Worm (Caenorhabditis elegans): ENCODE measurements around the gene oac-46.

The oac-46 gene

ce11 chrII:8851996-8852587 lies at the start of gene oac-46:
Gene oac-46 (minus strand): TSS chrII:8852096.
- TF ChIP-seq unc-62 (GFP tag; optimal IDR thresholded peaks at IDR 0.05 in 1 of 2), result peak in 1 of 2 experiments; percentile 8
- no peak for TF ChIP-seq unc-62 (tag; optimal IDR thresholded peaks at IDR 0.05)
- no peak for TF ChIP-seq lin-38 (GFP tag; IDR thresholded peaks at IDR 0.05)
- peak; percentile 21 for TF ChIP-seq nhr-28 (tag; optimal IDR thresholded peaks at IDR 0.05)
- TF ChIP-seq Y75B8A.6 (GFP tag; IDR thresholded peaks at IDR 0.05), result no peak
- no peak for TF ChIP-seq T20F7.1 (GFP tag; optimal IDR thresholded peaks at IDR 0.05)
- TF ChIP-seq arid-1 (GFP tag; conservative IDR thresholded peaks at IDR 0.05), result no peak
- TF ChIP-seq daf-16 (GFP tag; optimal IDR thresholded peaks at IDR 0.05), result no peak
- no peak for TF ChIP-seq daf-16 (tag; optimal IDR thresholded peaks at IDR 0.05)
- TF ChIP-seq nhr-25 (tag; optimal IDR thresholded peaks at IDR 0.05; ENCODE audit: borderline replicate concordance, insufficient read depth), result peak; percentile 44
- peak; percentile 19 for TF ChIP-seq mep-1 (tag; optimal IDR thresholded peaks at IDR 0.05)
- TF ChIP-seq pha-4 (GFP tag; IDR thresholded peaks at IDR 0.05), result no peak
- TF ChIP-seq pha-4 (tag; optimal IDR thresholded peaks at IDR 0.05), result no peak

DNA sequence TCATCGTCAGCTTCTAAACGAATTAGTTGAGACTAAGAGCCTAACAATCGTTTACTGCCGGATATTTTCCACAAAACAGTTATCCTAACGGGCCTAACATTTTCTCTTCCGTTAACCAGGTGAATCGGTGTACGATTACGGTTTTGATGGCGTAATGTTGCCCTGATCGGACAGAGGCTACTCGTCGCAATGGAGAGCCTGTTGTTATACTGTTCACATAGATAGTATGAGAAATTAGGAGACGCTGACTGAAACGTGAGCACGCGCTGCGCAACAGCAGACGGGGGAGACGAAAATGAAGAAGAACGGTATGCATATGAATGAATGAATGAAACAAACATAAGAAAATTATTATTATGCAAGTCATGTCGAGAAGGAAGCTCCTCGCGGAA lies 47.5 kb upstream of the oac-46 start:
- TF ChIP-seq nhr-237 (tag; optimal IDR thresholded peaks at IDR 0.05) (no peak), hmg-1.1 (GFP tag; IDR thresholded peaks at IDR 0.05) (no peak), zag-1 (tag; optimal IDR thresholded peaks at IDR 0.05) (no peak)

DNA sequence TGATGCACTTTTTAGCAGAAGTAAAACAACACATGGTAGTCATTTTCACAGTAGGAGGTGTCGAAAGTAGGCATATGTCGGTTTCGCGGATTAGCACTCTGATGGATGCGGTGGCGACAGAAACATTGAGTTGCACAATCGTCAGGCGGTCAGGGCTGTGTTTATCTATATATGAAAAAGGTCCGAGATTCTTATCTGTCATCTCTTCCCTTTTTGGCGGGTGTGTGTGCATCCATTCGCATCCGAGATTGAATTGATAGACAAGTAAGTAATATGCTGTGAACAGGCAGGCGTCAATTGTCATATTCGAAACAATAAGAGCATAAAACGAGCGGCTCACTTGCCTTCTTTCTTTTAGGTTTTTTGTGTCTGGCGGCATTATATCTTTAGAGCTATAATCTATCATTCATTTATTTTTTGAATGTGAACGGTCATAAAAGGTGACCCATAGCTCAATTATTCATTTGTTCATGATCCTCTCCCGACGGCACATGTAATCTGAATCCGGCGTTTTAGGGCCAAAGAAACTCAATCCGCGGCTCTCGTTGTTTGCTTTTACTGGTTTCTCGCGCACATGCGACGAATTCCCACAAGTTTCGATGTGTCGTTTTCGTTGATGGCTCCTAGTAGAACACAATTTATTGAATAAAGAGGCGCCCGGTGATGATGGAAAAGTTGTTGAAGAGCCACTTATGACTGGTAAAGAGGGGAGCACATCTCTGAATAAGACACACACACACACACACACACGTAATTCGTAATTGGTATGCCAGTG lies 46.9 kb upstream of the oac-46 start:
- TF ChIP-seq lin-38 (GFP tag; IDR thresholded peaks at IDR 0.05) (no peak), aha-1 (tag) (peak; percentile 90), zfp-3 (GFP tag; conservative IDR thresholded peaks at IDR 0.05) (no peak), T20F7.1 (GFP tag; optimal IDR thresholded peaks at IDR 0.05) (no peak), lsy-2 (tag; optimal IDR thresholded peaks at IDR 0.05) (no peak), mxl-2 (GFP tag; conservative IDR thresholded peaks at IDR 0.05) (no peak), fos-1 (tag; optimal IDR thresholded peaks at IDR 0.05) (no peak), ceh-28 (tag; optimal IDR thresholded peaks at IDR 0.05) (no peak)

ce11 chrII:8897244-8897643 lies 45.3 kb upstream of the oac-46 start:
- TF ChIP-seq dmd-8 (GFP tag; IDR thresholded peaks at IDR 0.05) (no peak), ama-1 (optimal IDR thresholded peaks at IDR 0.05) (no peak), php-3 (GFP tag; IDR thresholded peaks at IDR 0.05) (no peak), lin-29 (GFP tag; IDR thresholded peaks at IDR 0.05) (no peak), nhr-237 (tag; optimal IDR thresholded peaks at IDR 0.05) (no peak), nhr-41 (GFP tag; IDR thresholded peaks at IDR 0.05) (no peak), nhr-42 (GFP tag; IDR thresholded peaks at IDR 0.05) (no peak), lin-39 (tag; optimal IDR thresholded peaks at IDR 0.05) (no peak), egl-27 (tag; optimal IDR thresholded peaks at IDR 0.05) (no peak), skn-1 (tag; optimal IDR thresholded peaks at IDR 0.05) (no peak), pqm-1 (tag; optimal IDR thresholded peaks at IDR 0.05) (no peak)

ce11 chrII:8896541-8896940 lies 44.6 kb upstream of the oac-46 start, which contains the start of gene lat-1:
Gene lat-1 (plus strand): TSS chrII:8896841.
- TF ChIP-seq ceh-62 (tag; optimal IDR thresholded peaks at IDR 0.05), result no peak
- TF ChIP-seq madf-5 (GFP tag; IDR thresholded peaks at IDR 0.05), result no peak
- no peak for TF ChIP-seq ZK337.2 (GFP tag; IDR thresholded peaks at IDR 0.05)
- no peak for TF ChIP-seq fkh-10 (GFP tag; optimal IDR thresholded peaks at IDR 0.05)

All from whole organism, L4 larva.